Worm (Caenorhabditis elegans) whole organism, L3 larva: ENCODE results near the gene hst-2.

Experiments used
- R02D3.7 ChIP-seq: fragments of 150-350 bp; optimal IDR thresholded peaks from 2 replicates; lab custom pipeline; 2014; ENCODE audit warnings: missing biosample characterization, missing genetic modification characterization
- aly-2 ChIP-seq: fragments of 150-350 bp; optimal IDR thresholded peaks from 2 replicates; lab custom pipeline; 2014; ENCODE audit warnings: missing biosample characterization, missing genetic modification characterization
- nhr-28 ChIP-seq: fragments of 150-350 bp; optimal IDR thresholded peaks from 2 replicates; lab custom pipeline; 2014; ENCODE audit warnings: missing biosample characterization, missing genetic modification characterization
- nhr-76 ChIP-seq: fragments of 150-350 bp; sonication (generic microtip); optimal IDR thresholded peaks from 5 replicates; lab custom pipeline; 2014; ENCODE audit warnings: missing biosample characterization, missing genetic modification characterization

- TF ChIP-seq nhr-28 = no peak
- TF ChIP-seq R02D3.7 (tag; lab: Kevin White, UChicago) = no peak
- TF ChIP-seq nhr-76 (tag; lab: Kevin White, UChicago) = no peak
- TF ChIP-seq aly-2 (tag; lab: Kevin White, UChicago) = no peak
Observed at ce11 chrX:11250983-11251382, 44.0 kb upstream of the hst-2 start.
